Worm (Caenorhabditis elegans): ENCODE results near the gene F44D12.16.

DNA sequence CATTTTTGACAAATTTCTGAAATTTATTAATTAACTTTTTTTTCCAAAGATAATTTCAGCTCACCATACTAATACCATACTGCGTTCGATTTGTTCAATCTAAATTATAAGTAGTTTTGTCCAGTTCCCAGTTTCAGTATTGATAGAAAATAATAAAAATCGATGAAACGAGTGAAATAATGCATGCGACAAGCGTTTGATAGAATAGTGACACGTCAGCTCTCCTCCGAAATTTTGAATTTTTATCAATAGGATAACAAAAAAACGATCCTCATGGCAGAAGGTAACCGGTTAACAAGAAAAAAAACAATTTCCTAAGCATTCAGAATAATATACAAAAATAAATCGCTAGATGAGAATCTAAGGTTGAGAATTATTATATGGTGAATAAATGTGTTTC lies 27.1 kb upstream of the F44D12.16 start, which contains the start of gene C47E12.3:
- TF ChIP-seq nhr-12 (tag; optimal IDR thresholded peaks at IDR 0.05) (no peak), snpc-4 (tag; optimal IDR thresholded peaks at IDR 0.05) (no peak), nhr-71 (tag; optimal IDR thresholded peaks at IDR 0.05) (no peak), nhr-47 (tag; optimal IDR thresholded peaks at IDR 0.05) (no peak), ztf-4 (tag; optimal IDR thresholded peaks at IDR 0.05) (no peak)

All from whole organism, L1 larva.